Worm (Caenorhabditis elegans): ENCODE measurements around the gene srh-282.

DNA sequence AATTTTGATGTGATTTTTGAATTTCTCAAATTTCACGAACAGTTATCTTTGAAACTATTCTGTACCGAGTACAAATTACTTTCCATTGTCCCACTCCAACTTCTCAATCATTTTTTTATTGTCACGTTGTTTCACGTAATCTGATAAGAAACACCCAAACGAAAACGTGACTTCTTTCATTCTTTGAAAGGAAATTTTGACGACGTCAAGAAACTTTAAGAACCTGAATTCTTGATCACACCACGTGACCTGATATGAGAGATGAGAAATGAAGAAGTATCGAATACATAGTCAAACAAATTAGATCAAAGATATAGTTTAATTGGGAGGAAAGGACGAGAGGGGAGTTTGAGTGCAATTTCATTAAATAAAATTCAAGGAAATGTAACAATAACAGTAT lies 36.3 kb upstream of the srh-282 start:
- TF ChIP-seq snu-23 (GFP tag; optimal IDR thresholded peaks at IDR 0.05) (peak; percentile 51), sox-4 (tag; optimal IDR thresholded peaks at IDR 0.05) (no peak), fos-1 (tag; optimal IDR thresholded peaks at IDR 0.05) (no peak), F16B12.6 (tag; optimal IDR thresholded peaks at IDR 0.05) (no peak)

Data from whole organism, L1 larva.